Fruit fly (Drosophila melanogaster) whole organism, embryonic: Measurements from ENCODE around the gene retm.
A peak's percentile ranks its signal among the peaks of the same experiment; 100 is the strongest.

Experiments
- CG10366 ChIP-seq: fragments of 200-800 bp; sonication (Bioruptor generic); IDR thresholded peaks from 2 replicates; pipeline ENCODE4 v1.3.6; 2022; ENCODE audit warnings: missing biosample characterization, missing genetic modification characterization
- CG10462 ChIP-seq: fragments of 200-800 bp; sonication (Bioruptor generic); optimal IDR thresholded peaks from 2 replicates; lab custom pipeline; 2016; ENCODE audit warnings: missing biosample characterization, missing genetic modification characterization
- CG10959 ChIP-seq: fragments of 200-800 bp; sonication (Bioruptor generic); IDR thresholded peaks from 2 replicates; pipeline ENCODE4 v1.3.6; 2022; ENCODE audit warnings: missing biosample characterization, missing genetic modification characterization
- CG11723 ChIP-seq: fragments of 200-800 bp; sonication (Bioruptor generic); optimal IDR thresholded peaks from 2 replicates; lab custom pipeline; 2017; ENCODE audit warnings: missing biosample characterization, mild to moderate bottlenecking, missing genetic modification characterization
- CG12155 ChIP-seq: fragments of 200-800 bp; sonication (Bioruptor generic); optimal IDR thresholded peaks from 3 replicates; lab custom pipeline; 2016; ENCODE audit warnings: missing biosample characterization, missing genetic modification characterization
- CG12391 ChIP-seq: fragments of 200-800 bp; sonication (Bioruptor generic); optimal IDR thresholded peaks from 3 replicates; lab custom pipeline; 2018; ENCODE audit warnings: missing biosample characterization, mild to moderate bottlenecking, missing genetic modification characterization, moderate library complexity
- CG12659 ChIP-seq: fragments of 200-800 bp; sonication (Bioruptor generic); optimal IDR thresholded peaks from 3 replicates; lab custom pipeline; 2017; ENCODE audit warnings: mild to moderate bottlenecking, missing biosample characterization, missing genetic modification reagents, missing genetic modification characterization
- CG14441 ChIP-seq: fragments of 200-800 bp; sonication (Bioruptor generic); IDR thresholded peaks from 2 replicates; pipeline ENCODE4 v1.3.6; 2022; ENCODE audit warnings: missing biosample characterization, missing genetic modification characterization
- CG2889 ChIP-seq: fragments of 200-800 bp; sonication (Bioruptor generic); IDR thresholded peaks from 3 replicates; pipeline ENCODE4 v1.3.6; 2022; ENCODE audit warnings: missing biosample characterization, missing genetic modification characterization
- CG30431 ChIP-seq: fragments of 200-800 bp; sonication (Bioruptor generic); optimal IDR thresholded peaks from 2 replicates; lab custom pipeline; 2017; ENCODE audit warnings: missing biosample characterization, missing genetic modification characterization
- CG32532 ChIP-seq: fragments of 200-800 bp; sonication (Bioruptor generic); IDR thresholded peaks from 2 replicates; pipeline ENCODE4 v1.3.6; 2022; ENCODE audit warnings: missing biosample characterization, missing genetic modification characterization
- CG4730 ChIP-seq: fragments of 200-800 bp; sonication (Bioruptor generic); IDR thresholded peaks from 2 replicates; pipeline ENCODE4 v1.3.6; 2022; ENCODE audit warnings: missing biosample characterization, missing genetic modification characterization
- CG7372 ChIP-seq: fragments of 200-800 bp; sonication (Bioruptor generic); IDR thresholded peaks from 2 replicates; pipeline ENCODE4 v1.3.6; 2022; ENCODE audit warnings: missing biosample characterization, missing genetic modification characterization
- CG8359 ChIP-seq: fragments of 200-800 bp; sonication (Bioruptor generic); optimal IDR thresholded peaks from 2 replicates; lab custom pipeline; 2017; ENCODE audit warnings: missing biosample characterization, mild to moderate bottlenecking, missing genetic modification characterization, borderline replicate concordance
- CHES-1-like ChIP-seq: fragments of 200-800 bp; sonication (Bioruptor generic); optimal IDR thresholded peaks from 2 replicates; lab custom pipeline; 2016; ENCODE audit warnings: missing biosample characterization, missing genetic modification characterization
- Dip3 ChIP-seq: fragments of 200-800 bp; sonication (Bioruptor generic); optimal IDR thresholded peaks from 3 replicates; lab custom pipeline; 2016; ENCODE audit warnings: missing biosample characterization, missing genetic modification characterization
- E2f1 ChIP-seq: fragments of 200-800 bp; sonication (Bioruptor generic); IDR thresholded peaks from 2 replicates; pipeline ENCODE4 v1.3.6; 2022; ENCODE audit warnings: missing biosample characterization, missing genetic modification characterization
- Hand ChIP-seq: fragments of 200-800 bp; sonication (Bioruptor generic); optimal IDR thresholded peaks from 2 replicates; lab custom pipeline; 2017; ENCODE audit warnings: mild to moderate bottlenecking, missing biosample characterization, missing genetic modification reagents, missing genetic modification characterization
- HmgZ ChIP-seq: fragments of 200-800 bp; sonication (Bioruptor generic); optimal IDR thresholded peaks from 2 replicates; lab custom pipeline; 2018; ENCODE audit warnings: missing biosample characterization, mild to moderate bottlenecking, missing genetic modification characterization
- Hmr ChIP-seq: fragments of 200-800 bp; sonication (Bioruptor generic); optimal IDR thresholded peaks from 3 replicates; lab custom pipeline; 2017; ENCODE audit warnings: mild to moderate bottlenecking, missing biosample characterization, missing genetic modification reagents, missing genetic modification characterization
- Hr3 ChIP-seq: fragments of 200-800 bp; sonication (Bioruptor generic); optimal IDR thresholded peaks from 3 replicates; lab custom pipeline; 2016; ENCODE audit warnings: missing biosample characterization, missing genetic modification characterization
- Hr39 ChIP-seq: fragments of >200 bp; optimal IDR thresholded peaks from 2 replicates; lab custom pipeline; 2017
- Hr51 ChIP-seq, 2 experiments: fragments of 200-800 bp; sonication (Bioruptor generic); optimal IDR thresholded peaks; 2 replicates in 1 of 2; 3 replicates in 1 of 2; lab custom pipeline; 2016 to 2018; ENCODE audit warnings: missing biosample characterization in 2 of 2, missing genetic modification characterization in 2 of 2, mild to moderate bottlenecking in 1 of 2, moderate library complexity in 1 of 2
- Lhr ChIP-seq: fragments of 200-800 bp; sonication (Bioruptor generic); optimal IDR thresholded peaks from 3 replicates; lab custom pipeline; 2017; ENCODE audit warnings: mild to moderate bottlenecking, missing biosample characterization, missing genetic modification reagents, missing genetic modification characterization
- MTF-1 ChIP-seq: fragments of 200-800 bp; sonication (Bioruptor generic); optimal IDR thresholded peaks from 2 replicates; lab custom pipeline; 2018; ENCODE audit warnings: missing biosample characterization, mild to moderate bottlenecking, missing genetic modification characterization, borderline replicate concordance
- NC2α ChIP-seq: fragments of 200-800 bp; sonication (Bioruptor generic); optimal IDR thresholded peaks from 2 replicates; lab custom pipeline; 2016; ENCODE audit warnings: missing biosample characterization, missing genetic modification characterization
- Nf-YC ChIP-seq: fragments of 200-800 bp; optimal IDR thresholded peaks from 3 replicates; lab custom pipeline; 2019; ENCODE audit warnings: missing biosample characterization, mild to moderate bottlenecking, missing genetic modification characterization, moderate library complexity
- Oaz ChIP-seq: fragments of 200-800 bp; sonication (Bioruptor generic); IDR thresholded peaks from 2 replicates; pipeline ENCODE4 v1.3.6; 2022; ENCODE audit warnings: missing biosample characterization, missing genetic modification characterization
- Sin3A ChIP-seq: fragments of >200 bp; optimal IDR thresholded peaks from 2 replicates; lab custom pipeline; 2018
- Sry-δ ChIP-seq: fragments of 200-800 bp; sonication (Bioruptor generic); optimal IDR thresholded peaks from 2 replicates; lab custom pipeline; 2016; ENCODE audit warnings: missing biosample characterization, missing genetic modification characterization
- bab2 ChIP-seq: fragments of 200-800 bp; sonication (Bioruptor generic); optimal IDR thresholded peaks from 2 replicates; lab custom pipeline; 2016; ENCODE audit warnings: missing biosample characterization, missing genetic modification characterization
- disco-r ChIP-seq: fragments of 200-800 bp; sonication (Bioruptor generic); optimal IDR thresholded peaks from 2 replicates; lab custom pipeline; 2016; ENCODE audit warnings: missing biosample characterization, missing genetic modification characterization
- dpn ChIP-seq, 2 experiments: fragments of 200-800 bp; sonication (Bioruptor generic); optimal IDR thresholded peaks; 3 replicates each; lab custom pipeline; 2016; ENCODE audit warnings: missing biosample characterization in 2 of 2, missing genetic modification characterization in 2 of 2
- dysf ChIP-seq: fragments of 200-800 bp; sonication (Bioruptor generic); IDR thresholded peaks from 3 replicates; pipeline ENCODE4 v1.3.6; 2022; ENCODE audit warnings: missing biosample characterization, missing genetic modification characterization
- exex ChIP-seq: fragments of 200-800 bp; sonication (Bioruptor generic); optimal IDR thresholded peaks from 4 replicates; lab custom pipeline; 2018; ENCODE audit warnings: missing biosample characterization, mild to moderate bottlenecking, missing genetic modification characterization, moderate library complexity
- fu2 ChIP-seq: fragments of 200-800 bp; sonication (Bioruptor generic); optimal IDR thresholded peaks from 2 replicates; lab custom pipeline; 2016; ENCODE audit warnings: missing biosample characterization, missing genetic modification characterization
- h ChIP-seq: fragments of >200 bp; optimal IDR thresholded peaks from 2 replicates; lab custom pipeline; 2017
- hbn ChIP-seq: fragments of 200-800 bp; sonication (Bioruptor generic); IDR thresholded peaks from 2 replicates; pipeline ENCODE4 v1.3.6; 2022; ENCODE audit warnings: missing biosample characterization, missing genetic modification characterization; ENCODE audit not compliant: partially characterized antibody
- kay ChIP-seq: fragments of 200-800 bp; sonication (Bioruptor generic); optimal IDR thresholded peaks from 2 replicates; lab custom pipeline; 2016; ENCODE audit warnings: missing biosample characterization, missing genetic modification characterization
- luna ChIP-seq: fragments of 200-800 bp; sonication (Bioruptor generic); optimal IDR thresholded peaks from 2 replicates; lab custom pipeline; 2016; ENCODE audit warnings: missing biosample characterization, missing genetic modification characterization
- otp ChIP-seq: fragments of 200-800 bp; sonication (Bioruptor generic); IDR thresholded peaks from 3 replicates; pipeline ENCODE4, ENCODE4 v1.3.6; 2022; ENCODE audit warnings: missing biosample characterization, missing genetic modification characterization
- p53 ChIP-seq: fragments of 200-800 bp; sonication (Bioruptor generic); optimal IDR thresholded peaks from 2 replicates; lab custom pipeline; 2016; ENCODE audit warnings: missing biosample characterization, missing genetic modification characterization
- peb ChIP-seq: fragments of 200-800 bp; sonication (Bioruptor generic); IDR thresholded peaks from 2 replicates; pipeline ENCODE4 v1.3.6; 2022; ENCODE audit warnings: missing biosample characterization, missing genetic modification characterization
- salm ChIP-seq: fragments of 200-800 bp; sonication (Bioruptor generic); optimal IDR thresholded peaks from 2 replicates; lab custom pipeline; 2018; ENCODE audit warnings: missing biosample characterization, mild to moderate bottlenecking, missing genetic modification characterization
- tap ChIP-seq: fragments of 200-800 bp; optimal IDR thresholded peaks from 3 replicates; lab custom pipeline; 2019; ENCODE audit warnings: missing biosample characterization, mild to moderate bottlenecking, missing genetic modification characterization, moderate library complexity
- tna ChIP-seq: fragments of 200-800 bp; sonication (Bioruptor generic); IDR thresholded peaks from 2 replicates; pipeline ENCODE4 v1.3.6; 2022; ENCODE audit warnings: missing biosample characterization, missing genetic modification characterization; ENCODE audit not compliant: partially characterized antibody
- tup ChIP-seq: fragments of 200-800 bp; sonication (Bioruptor generic); optimal IDR thresholded peaks from 2 replicates; lab custom pipeline; 2016; ENCODE audit warnings: missing biosample characterization, mild to moderate bottlenecking, missing genetic modification characterization, moderate library complexity
- usp ChIP-seq: fragments of >200 bp; optimal IDR thresholded peaks from 2 replicates; lab custom pipeline; 2017; ENCODE audit warnings: missing biosample characterization, missing genetic modification characterization
- zfh2 ChIP-seq: fragments of 200-800 bp; sonication (Bioruptor generic); optimal IDR thresholded peaks from 2 replicates; lab custom pipeline; 2016; ENCODE audit warnings: missing biosample characterization, missing genetic modification characterization

retm gene

dm6 chr2L:6473076-6474037 is 17.6 kb upstream of the retm start, which contains the start of gene mmy (continued):
- no peak for TF ChIP-seq CG10462 (GFP tag; lab: Kevin White, UChicago)
- peak; percentile 7 for TF ChIP-seq tap (tag; lab: Kevin White, UChicago)
- no peak for TF ChIP-seq NC2α
- peak; percentile 35 for TF ChIP-seq Sry-δ (GFP tag; lab: Kevin White, UChicago)
- no peak for TF ChIP-seq CG10959
- TF ChIP-seq CG11723 (GFP tag; lab: Kevin White, UChicago) = no peak
- peak; percentile 8 to 16 for TF ChIP-seq dpn (GFP tag; optimal IDR thresholded peaks at IDR 0.05; lab: Kevin White, UChicago)
- no peak for TF ChIP-seq Oaz (GFP tag; lab: Robert Waterston, UW)
- peak; percentile 56 for TF ChIP-seq Hmr
- TF ChIP-seq CHES-1-like (GFP tag; lab: Kevin White, UChicago) = peak; percentile 79
- TF ChIP-seq CG2889 (GFP tag; lab: Robert Waterston, UW) = no peak
- TF ChIP-seq h (lab: Kevin White, UChicago) = no peak
- TF ChIP-seq CG14441 = 0 out of 2 replicates have a peak, but pooled peaks have one; percentile 24
- no peak for TF ChIP-seq CG8359 (GFP tag; lab: Kevin White, UChicago)
- no peak for TF ChIP-seq Hr39 (lab: Kevin White, UChicago)
- TF ChIP-seq CG30431 = peak; percentile 3
- TF ChIP-seq Nf-YC (tag; lab: Kevin White, UChicago) = no peak
- peak; percentile 5 for TF ChIP-seq fu2
- TF ChIP-seq tup (GFP tag; lab: Kevin White, UChicago) = no peak
- TF ChIP-seq CG12391 = peak; percentile 67
- peak; percentile 47 for TF ChIP-seq CG32532 (GFP tag; lab: Robert Waterston, UW)
- no peak for TF ChIP-seq zfh2 (GFP tag; lab: Kevin White, UChicago)
- TF ChIP-seq dysf (GFP tag; lab: Robert Waterston, UW) = peak; percentile 70
- TF ChIP-seq CG10366 (GFP tag; lab: Robert Waterston, UW) = peak; percentile 56; the same call in 1 of the 2 replicates
- peak; percentile 73 for TF ChIP-seq exex (tag; lab: Kevin White, UChicago)
- peak; percentile 65 for TF ChIP-seq CG12659
- TF ChIP-seq CG7372 = no peak
- peak; percentile 40 for TF ChIP-seq Sin3A (lab: Kevin White, UChicago)
- TF ChIP-seq disco-r (GFP tag; lab: Kevin White, UChicago) = no peak
- peak; percentile 13 for TF ChIP-seq salm
- peak; percentile 68; the same call in 1 of the 2 replicates for TF ChIP-seq tna
- no peak for TF ChIP-seq p53 (GFP tag; lab: Kevin White, UChicago)
- TF ChIP-seq Hr51 (GFP tag; optimal IDR thresholded peaks at IDR 0.05; lab: Kevin White, UChicago) = peak; percentile 15 to 81
- TF ChIP-seq Hr3 = no peak
- no peak; the same call in 1 of the 2 replicates for TF ChIP-seq E2f1 (GFP tag; lab: Robert Waterston, UW)
- peak; percentile 9; the same call in 1 of the 3 replicates for TF ChIP-seq otp (GFP tag; lab: Robert Waterston, UW)
- TF ChIP-seq hbn (GFP tag; lab: Robert Waterston, UW) = 0 out of 2 replicates have a peak, but pooled peaks have one; percentile 19
- TF ChIP-seq usp (GFP tag; lab: Kevin White, UChicago) = no peak
- no peak for TF ChIP-seq MTF-1 (GFP tag; lab: Kevin White, UChicago)
- no peak for TF ChIP-seq kay (GFP tag; lab: Kevin White, UChicago)
- no peak for TF ChIP-seq luna
- TF ChIP-seq Dip3 (GFP tag; lab: Kevin White, UChicago) = no peak
- peak; percentile 12 for TF ChIP-seq HmgZ
- TF ChIP-seq CG4730 (GFP tag; lab: Robert Waterston, UW) = 0 out of 2 replicates have a peak, but pooled peaks have one; percentile 34
- TF ChIP-seq bab2 (GFP tag; lab: Kevin White, UChicago) = no peak
- TF ChIP-seq Lhr (GFP tag; lab: Kevin White, UChicago) = no peak
- 0 out of 2 replicates have a peak, but pooled peaks have one; percentile 28 for TF ChIP-seq peb
- peak; percentile 56 for TF ChIP-seq Hand
- TF ChIP-seq CG12155 (GFP tag; lab: Kevin White, UChicago) = peak; percentile 36
